Worm (Caenorhabditis elegans) whole organism, young adult: ENCODE data around the gene nmur-1.

Source experiments
- B0261.1 ChIP-seq: sonication (generic microtip); optimal IDR thresholded peaks from 2 replicates; lab custom pipeline; 2016; ENCODE audit warnings: mild to moderate bottlenecking, missing genetic modification characterization, moderate library complexity, missing compliant biosample characterization
- C06A6.2 ChIP-seq: fragments of 200-800 bp; sonication (Bioruptor generic); conservative IDR thresholded peaks from 2 replicates; pipeline ENCODE4 v1.3.6; 2022; ENCODE audit warnings: missing genetic modification characterization, missing compliant biosample characterization
- C17E4.6 ChIP-seq: fragments of 200-800 bp; sonication (Bioruptor generic); IDR thresholded peaks from 2 replicates; pipeline ENCODE4 v1.3.6; 2022; ENCODE audit warnings: missing genetic modification reagents, missing genetic modification characterization, missing compliant biosample characterization
- F39B2.1 ChIP-seq: fragments of 200-800 bp; sonication (Bioruptor generic); IDR thresholded peaks from 2 replicates; pipeline ENCODE4 v1.3.6; 2022; ENCODE audit warnings: missing genetic modification reagents, missing genetic modification characterization, missing compliant biosample characterization
- F49E8.2 ChIP-seq: sonication (generic microtip); optimal IDR thresholded peaks from 3 replicates; lab custom pipeline; 2017; ENCODE audit warnings: missing genetic modification characterization, mild to moderate bottlenecking, missing compliant biosample characterization, antibody characterized with exemption, moderate library complexity; ENCODE audit not compliant: insufficient read depth
- F55B11.4 ChIP-seq: sonication (generic microtip); optimal IDR thresholded peaks from 2 replicates; lab custom pipeline; 2016; ENCODE audit warnings: missing compliant biosample characterization, missing genetic modification characterization, borderline replicate concordance; ENCODE audit not compliant: insufficient read depth
- T07F8.4 ChIP-seq: sonication (generic microtip); optimal IDR thresholded peaks from 2 replicates; lab custom pipeline; 2016; ENCODE audit warnings: mild to moderate bottlenecking, missing genetic modification characterization, moderate library complexity, missing compliant biosample characterization
- Y53F4B.3 ChIP-seq: fragments of 200-800 bp; sonication (Bioruptor generic); IDR thresholded peaks from 2 replicates; pipeline ENCODE4 v1.3.6; 2022; ENCODE audit warnings: missing genetic modification reagents, missing genetic modification characterization, missing compliant biosample characterization
- Y67H2A.10 ChIP-seq: fragments of 200-800 bp; sonication (Bioruptor generic); conservative IDR thresholded peaks from 2 replicates; pipeline ENCODE4 v1.3.6; 2022; ENCODE audit warnings: missing genetic modification reagents, missing genetic modification characterization, missing compliant biosample characterization
- Y79H2A.3 ChIP-seq: fragments of 200-800 bp; sonication (Bioruptor generic); conservative IDR thresholded peaks from 2 replicates; pipeline ENCODE4 v1.3.6; 2022; ENCODE audit warnings: missing genetic modification reagents, missing genetic modification characterization, missing compliant biosample characterization
- ZK185.1 ChIP-seq: sonication (generic microtip); optimal IDR thresholded peaks from 2 replicates; lab custom pipeline; 2016; ENCODE audit warnings: mild to moderate bottlenecking, missing genetic modification characterization, missing compliant biosample characterization; ENCODE audit not compliant: poor library complexity, severe bottlenecking
- ama-1 ChIP-seq, 3 experiments: fragments of 150-350 bp in 1 of 3; sonication (generic microtip) in 2 of 3; optimal IDR thresholded peaks; 2 replicates each; lab custom pipeline; 2014 to 2018; ENCODE audit warnings: missing biosample characterization in 2 of 3, missing genetic modification characterization in 2 of 3, missing genetic modification reagents in 2 of 3
- aptf-2 ChIP-seq: fragments of 200-800 bp; sonication (Bioruptor generic); conservative IDR thresholded peaks from 2 replicates; pipeline ENCODE4 v1.3.6; 2022; ENCODE audit warnings: missing genetic modification reagents, missing genetic modification characterization, missing compliant biosample characterization
- athp-1 ChIP-seq: sonication (generic microtip); optimal IDR thresholded peaks from 2 replicates; lab custom pipeline; 2017; ENCODE audit warnings: mild to moderate bottlenecking, missing genetic modification characterization, missing compliant biosample characterization
- attf-5 ChIP-seq: fragments of 200-800 bp; sonication (Bioruptor generic); optimal IDR thresholded peaks from 2 replicates; lab custom pipeline; 2018; ENCODE audit warnings: mild to moderate bottlenecking, missing genetic modification characterization, missing compliant biosample characterization
- ccch-3 ChIP-seq: fragments of 200-800 bp; sonication (Bioruptor generic); optimal IDR thresholded peaks from 2 replicates; lab custom pipeline; 2018; ENCODE audit warnings: mild to moderate bottlenecking, missing genetic modification characterization, missing compliant biosample characterization
- ceh-58 ChIP-seq: fragments of 200-800 bp; sonication (Bioruptor generic); IDR thresholded peaks from 2 replicates; pipeline ENCODE4 v1.3.6; 2022; ENCODE audit warnings: missing genetic modification characterization, missing compliant biosample characterization
- ceh-79 ChIP-seq: sonication (generic microtip); optimal IDR thresholded peaks from 2 replicates; lab custom pipeline; 2017; ENCODE audit warnings: mild to moderate bottlenecking, missing genetic modification characterization, missing compliant biosample characterization
- egl-18 ChIP-seq: fragments of 200-800 bp; sonication (Bioruptor generic); IDR thresholded peaks from 2 replicates; pipeline ENCODE4 v1.3.6; 2022; ENCODE audit warnings: missing genetic modification reagents, missing genetic modification characterization, missing compliant biosample characterization
- egrh-3 ChIP-seq: fragments of 200-800 bp; sonication (Bioruptor generic); IDR thresholded peaks from 2 replicates; pipeline ENCODE4 v1.3.6; 2022; ENCODE audit warnings: missing genetic modification reagents, missing genetic modification characterization, missing compliant biosample characterization
- hlh-12 ChIP-seq: sonication (generic microtip); optimal IDR thresholded peaks from 2 replicates; lab custom pipeline; 2016; ENCODE audit warnings: missing genetic modification characterization, missing compliant biosample characterization
- hrde-1 ChIP-seq: sonication (generic microtip); optimal IDR thresholded peaks from 2 replicates; lab custom pipeline; 2016; ENCODE audit warnings: missing genetic modification characterization, mild to moderate bottlenecking, missing compliant biosample characterization, moderate library complexity, missing genotype, missing genetic modification reagents, borderline replicate concordance
- let-526 ChIP-seq: fragments of 200-800 bp; sonication (Bioruptor generic); IDR thresholded peaks from 2 replicates; pipeline ENCODE4 v1.3.6; 2022; ENCODE audit warnings: missing genetic modification reagents, missing genetic modification characterization, missing compliant biosample characterization
- let-607 ChIP-seq, 2 experiments: fragments of 200-800 bp in 1 of 2; sonication (Bioruptor generic) in 1 of 2; sonication (generic microtip) in 1 of 2; optimal IDR thresholded peaks; 2 replicates each; lab custom pipeline; 2016 to 2018; ENCODE audit warnings: mild to moderate bottlenecking in 2 of 2, missing compliant biosample characterization in 2 of 2, missing genetic modification characterization in 2 of 2, moderate library complexity in 2 of 2, missing genotype in 1 of 2
- lin-35 ChIP-seq, 3 experiments: fragments of 150-350 bp in 2 of 3; sonication (generic microtip) in 1 of 3; optimal IDR thresholded peaks; 2 replicates each; lab custom pipeline; 2014 to 2018; ENCODE audit warnings: missing biosample characterization in 3 of 3, missing genetic modification characterization in 3 of 3, missing genetic modification reagents in 3 of 3
- mcd-1 ChIP-seq: fragments of 200-800 bp; sonication (Bioruptor generic); IDR thresholded peaks from 2 replicates; pipeline ENCODE4 v1.3.6; 2022; ENCODE audit warnings: missing genetic modification reagents, missing genetic modification characterization, missing compliant biosample characterization
- mxl-1 ChIP-seq: sonication (generic microtip); optimal IDR thresholded peaks from 2 replicates; lab custom pipeline; 2016; ENCODE audit warnings: missing genetic modification characterization, missing compliant biosample characterization
- nhr-120 ChIP-seq: fragments of 200-800 bp; sonication (Bioruptor generic); IDR thresholded peaks from 2 replicates; pipeline ENCODE4 v1.3.6; 2022; ENCODE audit warnings: missing genetic modification characterization, missing compliant biosample characterization
- nhr-27 ChIP-seq: fragments of 200-800 bp; sonication (Bioruptor generic); optimal IDR thresholded peaks from 2 replicates; lab custom pipeline; 2018; ENCODE audit warnings: mild to moderate bottlenecking, missing genetic modification characterization, moderate library complexity, missing compliant biosample characterization
- nhr-80 ChIP-seq: sonication (generic microtip); optimal IDR thresholded peaks from 2 replicates; lab custom pipeline; 2016; ENCODE audit warnings: missing genetic modification characterization, missing compliant biosample characterization
- pha-4 ChIP-seq: fragments of 150-350 bp; sonication (generic microtip); optimal IDR thresholded peaks from 2 replicates; lab custom pipeline; 2014; ENCODE audit warnings: missing biosample characterization, missing genetic modification reagents, missing genetic modification characterization
- sdz-38 ChIP-seq: sonication (generic microtip); optimal IDR thresholded peaks from 2 replicates; lab custom pipeline; 2016; ENCODE audit warnings: missing genotype, missing genetic modification characterization, missing compliant biosample characterization
- snpc-1.3 ChIP-seq: sonication (generic microtip); optimal IDR thresholded peaks from 2 replicates; lab custom pipeline; 2017; ENCODE audit warnings: missing genetic modification characterization, mild to moderate bottlenecking, missing compliant biosample characterization, antibody characterized with exemption, moderate library complexity, missing genotype, missing genetic modification reagents; ENCODE audit not compliant: insufficient read depth
- snpc-3.4 ChIP-seq: sonication (generic microtip); optimal IDR thresholded peaks from 2 replicates; lab custom pipeline; 2017; ENCODE audit warnings: missing genetic modification characterization, mild to moderate bottlenecking, missing compliant biosample characterization, antibody characterized with exemption, moderate library complexity, missing genotype, missing genetic modification reagents
- snpc-4 ChIP-seq, 5 experiments: fragments of 150-350 bp in 1 of 5; sonication (generic microtip) in 4 of 5; optimal IDR thresholded peaks; 2 replicates each; lab custom pipeline; 2014 to 2018; ENCODE audit warnings: missing genetic modification characterization in 5 of 5, missing biosample characterization in 3 of 5, antibody characterized with exemption in 2 of 5, mild to moderate bottlenecking in 2 of 5, missing compliant biosample characterization in 2 of 5, missing genotype in 2 of 5, moderate library complexity in 2 of 5, missing genetic modification reagents in 1 of 5
- tlf-1 ChIP-seq: fragments of 200-800 bp; sonication (Bioruptor generic); optimal IDR thresholded peaks from 2 replicates; lab custom pipeline; 2018; ENCODE audit warnings: mild to moderate bottlenecking, missing genetic modification characterization, missing compliant biosample characterization
- unc-62 ChIP-seq: fragments of 150-350 bp; optimal IDR thresholded peaks from 2 replicates; lab custom pipeline; 2014; ENCODE audit warnings: missing biosample characterization, missing genetic modification reagents, missing genetic modification characterization
- xnd-1 ChIP-seq: sonication (generic microtip); optimal IDR thresholded peaks from 2 replicates; lab custom pipeline; 2016; ENCODE audit warnings: missing genotype, missing genetic modification reagents, missing genetic modification characterization, missing compliant biosample characterization
- ztf-22 ChIP-seq: fragments of 200-800 bp; sonication (Bioruptor generic); optimal IDR thresholded peaks from 2 replicates; lab custom pipeline; 2018; ENCODE audit warnings: mild to moderate bottlenecking, missing genetic modification characterization, moderate library complexity, missing compliant biosample characterization
- ztf-26 ChIP-seq: sonication (generic microtip); optimal IDR thresholded peaks from 2 replicates; lab custom pipeline; 2017; ENCODE audit warnings: missing genetic modification characterization, missing compliant biosample characterization
- ztf-28 ChIP-seq: fragments of 200-800 bp; sonication (Bioruptor generic); IDR thresholded peaks from 2 replicates; pipeline ENCODE4 v1.3.6; 2022; ENCODE audit warnings: missing genetic modification reagents, missing genetic modification characterization, missing compliant biosample characterization

Gene nmur-1

ce11 chrX:8995527-8995946, 14.8 kb downstream of the nmur-1 start (continued):
- no peak for TF ChIP-seq F39B2.1 (GFP tag; lab: Robert Waterston, UW)
- no peak for TF ChIP-seq ztf-28 (GFP tag; lab: Robert Waterston, UW)
- no peak for TF ChIP-seq nhr-120 (GFP tag; lab: Robert Waterston, UW)
- TF ChIP-seq F55B11.4, result no peak
- no peak for TF ChIP-seq nhr-80 (tag; lab: Kevin White, UChicago)
- no peak for TF ChIP-seq hlh-12 (tag; lab: Kevin White, UChicago)
- no peak for TF ChIP-seq ccch-3
- no peak for TF ChIP-seq sdz-38 (tag; lab: Kevin White, UChicago)
- TF ChIP-seq F49E8.2, result no peak
- no peak for TF ChIP-seq Y67H2A.10
- no peak for TF ChIP-seq mxl-1 (tag; lab: Kevin White, UChicago)
- TF ChIP-seq aptf-2 (GFP tag; lab: Robert Waterston, UW), result no peak
- TF ChIP-seq mcd-1 (GFP tag; lab: Robert Waterston, UW), result 0 out of 2 replicates have a peak, but pooled peaks have one; percentile 34
- peak; percentile 4 for TF ChIP-seq attf-5 (GFP tag; lab: Kevin White, UChicago)
- TF ChIP-seq egl-18 (GFP tag; lab: Robert Waterston, UW), result no peak
- TF ChIP-seq ceh-79 (tag; lab: Kevin White, UChicago), result no peak
- no peak for TF ChIP-seq C17E4.6 (GFP tag; lab: Robert Waterston, UW)
- TF ChIP-seq athp-1, result no peak
- no peak for TF ChIP-seq ZK185.1 (tag; lab: Kevin White, UChicago)
- TF ChIP-seq ceh-58 (GFP tag; lab: Robert Waterston, UW), result no peak
- TF ChIP-seq egrh-3, result peak; percentile 33; the same call in 1 of the 2 replicates
- TF ChIP-seq ztf-22, result no peak
- TF ChIP-seq Y79H2A.3 (GFP tag; lab: Robert Waterston, UW), result no peak
- TF ChIP-seq let-526 (GFP tag; lab: Robert Waterston, UW), result no peak
- no peak for TF ChIP-seq Y53F4B.3
- TF ChIP-seq unc-62 (GFP tag; lab: Kevin White, UChicago), result no peak
- no peak for TF ChIP-seq hrde-1 (tag; lab: Kevin White, UChicago)
- TF ChIP-seq let-607 (tag; optimal IDR thresholded peaks at IDR 0.05; lab: Kevin White, UChicago), result no peak
- no peak for TF ChIP-seq ama-1 (optimal IDR thresholded peaks at IDR 0.05; lab: Kevin White, UChicago)
- no peak for TF ChIP-seq ama-1 (GFP tag; optimal IDR thresholded peaks at IDR 0.05; lab: Kevin White, UChicago)
- peak in 1 of 3 experiments; percentile 22 for TF ChIP-seq lin-35 (GFP tag; optimal IDR thresholded peaks at IDR 0.05; lab: Kevin White, UChicago)
- TF ChIP-seq T07F8.4 (tag; lab: Kevin White, UChicago), result no peak
- TF ChIP-seq nhr-27 (tag; lab: Kevin White, UChicago), result no peak
- no peak for TF ChIP-seq snpc-3.4 (tag; lab: Kevin White, UChicago)
- no peak for TF ChIP-seq B0261.1 (tag; lab: Kevin White, UChicago)
- no peak for TF ChIP-seq snpc-4 (GFP tag; optimal IDR thresholded peaks at IDR 0.05; lab: Kevin White, UChicago)
- TF ChIP-seq snpc-4 (tag; optimal IDR thresholded peaks at IDR 0.05; lab: Kevin White, UChicago), result no peak
- TF ChIP-seq xnd-1 (tag; lab: Kevin White, UChicago), result no peak
- TF ChIP-seq ztf-26 (tag; lab: Kevin White, UChicago), result no peak
- TF ChIP-seq tlf-1 (GFP tag; lab: Kevin White, UChicago), result no peak
- TF ChIP-seq snpc-1.3, result no peak
- no peak for TF ChIP-seq C06A6.2 (GFP tag; lab: Robert Waterston, UW)
- TF ChIP-seq pha-4 (tag; lab: Kevin White, UChicago), result no peak
